Fruit fly (Drosophila melanogaster): ENCODE measurements around the gene CG31220.

DNA sequence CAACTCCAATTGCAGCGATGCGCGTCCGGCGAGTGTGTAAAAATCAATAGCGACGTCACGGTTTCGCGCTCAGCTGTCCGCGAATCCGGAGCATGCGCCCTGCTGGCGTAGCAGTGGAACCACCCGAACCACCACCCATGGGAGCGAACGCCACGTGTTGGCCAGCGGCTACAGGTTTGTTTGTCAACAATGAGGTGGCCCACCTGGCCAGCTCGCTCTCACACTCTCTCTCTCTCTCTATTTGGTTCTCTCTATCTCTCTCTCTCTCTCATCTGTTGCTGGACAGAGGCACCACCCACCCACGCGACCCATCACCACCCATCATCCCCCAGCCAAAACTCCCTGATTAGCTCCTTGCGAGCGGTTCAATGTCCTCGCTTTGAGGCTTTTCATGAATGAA lies 8.2 kb downstream of the CG31220 start:
- no peak for TF ChIP-seq CTCF (optimal IDR thresholded peaks at IDR 0.05)
- no peak for TF ChIP-seq CG8478 (optimal IDR thresholded peaks at IDR 0.05)

Data from S2 (cell line).